Worm (Caenorhabditis elegans): ENCODE data around the gene herd-1.
A peak's percentile ranks its signal among the peaks of the same experiment; 100 is the strongest.

herd-1 gene

DNA sequence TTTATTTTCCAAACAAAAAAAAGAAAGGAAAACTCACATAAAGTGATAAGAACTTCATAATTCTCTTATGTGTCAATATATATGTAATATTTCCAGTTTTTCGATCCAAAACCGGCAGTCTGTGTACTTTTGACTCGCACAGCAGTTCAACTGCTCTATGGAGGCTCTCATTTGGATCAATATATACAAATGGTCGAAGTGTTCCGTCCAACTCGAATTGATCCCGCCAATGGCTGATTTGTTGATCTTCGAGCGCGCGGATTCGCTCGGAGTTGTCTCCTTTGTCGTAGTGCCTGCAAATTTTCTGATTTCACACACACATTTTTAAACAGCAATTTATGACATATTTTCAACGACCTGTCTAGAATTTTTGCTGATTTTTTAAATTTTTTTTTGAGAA lies 46.3 kb downstream of the herd-1 start (continued):
- no peak for TF ChIP-seq let-526 (GFP tag; IDR thresholded peaks at IDR 0.05)
- TF ChIP-seq egrh-3 (GFP tag; IDR thresholded peaks at IDR 0.05) = no peak

DNA sequence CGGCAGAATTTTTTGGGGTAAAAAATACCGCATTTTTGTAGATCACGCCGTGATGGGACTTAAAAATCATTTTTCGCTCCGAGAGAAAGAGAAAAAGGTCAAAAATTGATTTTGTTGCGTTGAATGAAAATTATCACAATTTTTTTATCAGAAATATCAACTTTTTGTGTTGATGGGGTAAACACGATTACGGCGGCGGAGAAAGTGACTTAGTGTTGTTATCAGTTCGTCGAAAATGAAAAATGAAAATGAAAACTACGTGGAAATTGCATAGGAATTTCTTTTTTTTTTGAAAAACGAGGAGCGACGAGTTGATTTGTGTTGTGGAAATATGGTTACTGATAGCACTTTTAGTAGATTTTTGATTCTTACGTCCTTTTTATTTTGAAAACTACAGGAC lies 52.1 kb downstream of the herd-1 start:
- TF ChIP-seq efl-1 (GFP tag; optimal IDR thresholded peaks at IDR 0.05) = peak; percentile 2
- 0 out of 2 replicates have a peak, but pooled peaks have one; percentile 39 for TF ChIP-seq dox-1 (GFP tag; IDR thresholded peaks at IDR 0.05)
- 0 out of 2 replicates have a peak, but pooled peaks have one; percentile 32 for TF ChIP-seq madf-8 (GFP tag; conservative IDR thresholded peaks at IDR 0.05)
- peak; percentile 71 for TF ChIP-seq nhr-80 (tag; optimal IDR thresholded peaks at IDR 0.05)
- no peak for TF ChIP-seq unc-62 (GFP tag; optimal IDR thresholded peaks at IDR 0.05)
- peak; percentile 46; the same call in 1 of the 2 replicates for TF ChIP-seq madf-6 (GFP tag; IDR thresholded peaks at IDR 0.05)
- TF ChIP-seq bed-2 (GFP tag; IDR thresholded peaks at IDR 0.05) = no peak
